Fruit fly (Drosophila melanogaster): ENCODE data around the gene CG4887.

The CG4887 gene

dm6 chr2L:1136993-1137392, 35.8 kb upstream of the CG4887 start:
- TF ChIP-seq pad (GFP tag; optimal IDR thresholded peaks at IDR 0.05) (no peak), cic (GFP tag; optimal IDR thresholded peaks at IDR 0.05) (no peak), Mnt (GFP tag; optimal IDR thresholded peaks at IDR 0.05) (no peak), CG33017 (tag; optimal IDR thresholded peaks at IDR 0.05) (no peak), toe (GFP tag; optimal IDR thresholded peaks at IDR 0.05) (no peak), Crg-1 (GFP tag; optimal IDR thresholded peaks at IDR 0.05) (no peak), CG7101 (tag; optimal IDR thresholded peaks at IDR 0.05) (no peak)

- no peak for TF ChIP-seq CG1620 (GFP tag; optimal IDR thresholded peaks at IDR 0.05)
- TF ChIP-seq Mnt (GFP tag; optimal IDR thresholded peaks at IDR 0.05): no peak
- TF ChIP-seq CG11617 (GFP tag; optimal IDR thresholded peaks at IDR 0.05): no peak
- TF ChIP-seq pad (GFP tag; optimal IDR thresholded peaks at IDR 0.05): peak; percentile 39
- TF ChIP-seq CG33017 (tag; optimal IDR thresholded peaks at IDR 0.05): no peak
- TF ChIP-seq bab1 (GFP tag; optimal IDR thresholded peaks at IDR 0.05): no peak
- no peak for TF ChIP-seq Hr96 (GFP tag; optimal IDR thresholded peaks at IDR 0.05)
- no peak for TF ChIP-seq Crg-1 (GFP tag; optimal IDR thresholded peaks at IDR 0.05)
- TF ChIP-seq cnc (optimal IDR thresholded peaks at IDR 0.05): no peak
Measured at dm6 chr2L:1142730-1143281, 30.0 kb upstream of the CG4887 start, which contains the start of gene MFS3. Gene MFS3 (plus strand): TSS chr2L:1143201.

DNA sequence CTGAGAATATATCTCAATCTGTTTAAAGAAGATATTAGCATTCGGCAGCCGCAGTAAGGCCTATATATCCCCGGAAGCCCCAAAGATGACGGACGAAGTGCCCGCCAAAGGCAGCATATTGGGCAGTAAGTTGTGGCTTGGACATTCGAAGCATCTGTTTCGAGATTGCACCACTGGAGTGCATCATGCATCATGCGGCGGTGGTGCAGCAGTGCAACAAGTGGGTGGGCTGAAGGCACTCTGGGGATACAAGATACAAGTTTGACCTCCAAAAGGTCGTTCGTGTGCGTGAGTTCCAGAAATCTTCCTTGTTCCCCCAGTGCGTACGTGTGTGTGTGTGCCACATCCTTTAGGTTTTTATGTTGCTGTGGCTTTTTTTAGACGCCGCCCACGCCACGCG, 29.5 kb upstream of the CG4887 start:
- TF ChIP-seq CG1620 (GFP tag; optimal IDR thresholded peaks at IDR 0.05) (no peak), cnc (optimal IDR thresholded peaks at IDR 0.05) (no peak), Mnt (GFP tag; optimal IDR thresholded peaks at IDR 0.05) (no peak), ovo (GFP tag; optimal IDR thresholded peaks at IDR 0.05) (no peak), CG12768 (GFP tag; optimal IDR thresholded peaks at IDR 0.05) (no peak), cic (GFP tag; optimal IDR thresholded peaks at IDR 0.05) (no peak), kay (GFP tag; ENCODE audit: borderline replicate concordance) (no peak), tj (GFP tag; optimal IDR thresholded peaks at IDR 0.05) (no peak), CG14711 (tag; optimal IDR thresholded peaks at IDR 0.05) (no peak), CG5204 (GFP tag; optimal IDR thresholded peaks at IDR 0.05) (no peak), CG11617 (GFP tag; optimal IDR thresholded peaks at IDR 0.05) (no peak), Clk (GFP tag; optimal IDR thresholded peaks at IDR 0.05) (no peak), toe (GFP tag; optimal IDR thresholded peaks at IDR 0.05) (no peak), pad (GFP tag; optimal IDR thresholded peaks at IDR 0.05) (no peak), Hr96 (GFP tag; optimal IDR thresholded peaks at IDR 0.05) (no peak), Crg-1 (GFP tag; optimal IDR thresholded peaks at IDR 0.05) (no peak)

dm6 chr2L:1144371-1145360, 28.1 kb upstream of the CG4887 start:
- peak; percentile 1 for TF ChIP-seq toe (GFP tag; optimal IDR thresholded peaks at IDR 0.05)
- TF ChIP-seq pad (GFP tag; optimal IDR thresholded peaks at IDR 0.05): no peak
- no peak for TF ChIP-seq Mnt (GFP tag; optimal IDR thresholded peaks at IDR 0.05)

dm6 chr2L:1147656-1148055, 25.2 kb upstream of the CG4887 start:
- TF ChIP-seq CG7045 (GFP tag; optimal IDR thresholded peaks at IDR 0.05): no peak
- no peak for TF ChIP-seq Clk (GFP tag; optimal IDR thresholded peaks at IDR 0.05)
- TF ChIP-seq CG11617 (GFP tag; optimal IDR thresholded peaks at IDR 0.05): no peak
- TF ChIP-seq CG12768 (GFP tag; optimal IDR thresholded peaks at IDR 0.05): no peak
- TF ChIP-seq CG5204 (GFP tag; optimal IDR thresholded peaks at IDR 0.05): no peak
- TF ChIP-seq CG1620 (GFP tag; optimal IDR thresholded peaks at IDR 0.05): no peak
- no peak for TF ChIP-seq Hr96 (GFP tag; optimal IDR thresholded peaks at IDR 0.05)
- no peak for TF ChIP-seq kay (GFP tag; ENCODE audit: borderline replicate concordance)
- no peak for TF ChIP-seq CG7101 (tag; optimal IDR thresholded peaks at IDR 0.05)
- TF ChIP-seq toe (GFP tag; optimal IDR thresholded peaks at IDR 0.05): no peak
- TF ChIP-seq CG14711 (tag; optimal IDR thresholded peaks at IDR 0.05): no peak
- TF ChIP-seq Mnt (GFP tag; optimal IDR thresholded peaks at IDR 0.05): no peak
- no peak for TF ChIP-seq pad (GFP tag; optimal IDR thresholded peaks at IDR 0.05)

DNA sequence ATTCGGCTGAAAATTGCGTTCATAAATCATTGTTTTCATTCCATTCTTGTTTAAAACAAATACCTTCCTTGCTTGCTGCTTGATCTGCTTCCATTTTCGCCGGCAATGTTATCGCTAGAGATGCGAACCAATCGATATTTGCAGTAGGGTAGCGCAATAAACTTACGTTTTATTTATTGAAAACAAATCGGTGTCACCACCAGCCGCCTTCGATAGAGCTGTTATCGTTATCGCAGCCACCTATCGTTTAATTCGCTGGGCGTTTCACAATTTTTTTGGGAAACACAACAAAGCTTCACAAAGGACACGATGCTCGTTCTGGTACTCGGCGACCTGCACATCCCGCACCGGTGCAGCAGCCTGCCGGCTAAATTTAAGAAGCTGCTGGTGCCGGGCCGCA, 22.3 kb upstream of the CG4887 start, which contains the start of the genes Tfb4 and Vps29:
Gene Tfb4 (minus strand): TSS at position 124 of the 400 bp plus-strand sequence.
Gene Vps29 (plus strand): TSS at position 213 of the 400 bp plus-strand sequence.
- TF ChIP-seq toe (GFP tag; optimal IDR thresholded peaks at IDR 0.05) (no peak), tj (GFP tag; optimal IDR thresholded peaks at IDR 0.05) (peak; percentile 19), CG1620 (GFP tag; optimal IDR thresholded peaks at IDR 0.05) (peak; percentile 40), Hr96 (GFP tag; optimal IDR thresholded peaks at IDR 0.05) (peak; percentile 62), CG11617 (GFP tag; optimal IDR thresholded peaks at IDR 0.05) (peak; percentile 36), Mnt (GFP tag; optimal IDR thresholded peaks at IDR 0.05) (peak; percentile 47), CG33017 (tag; optimal IDR thresholded peaks at IDR 0.05) (peak; percentile 14), bab1 (GFP tag; optimal IDR thresholded peaks at IDR 0.05) (peak; percentile 73), cic (GFP tag; optimal IDR thresholded peaks at IDR 0.05) (peak; percentile 27), Crg-1 (GFP tag; optimal IDR thresholded peaks at IDR 0.05) (peak; percentile 48), CG14711 (tag; optimal IDR thresholded peaks at IDR 0.05) (peak; percentile 52), ovo (GFP tag; optimal IDR thresholded peaks at IDR 0.05) (peak; percentile 14), Clk (GFP tag; optimal IDR thresholded peaks at IDR 0.05) (no peak), cnc (optimal IDR thresholded peaks at IDR 0.05) (no peak), CG12768 (GFP tag; optimal IDR thresholded peaks at IDR 0.05) (no peak), CG7101 (tag; optimal IDR thresholded peaks at IDR 0.05) (peak; percentile 62)
